Fruit fly (Drosophila melanogaster) whole organism, embryonic: ENCODE data around the gene 7B2.

ENCODE experiments used
- Dek ChIP-seq: fragments of 200-800 bp; sonication (Bioruptor generic); optimal IDR thresholded peaks from 3 replicates; lab custom pipeline; 2019; ENCODE audit warnings: missing biosample characterization, mild to moderate bottlenecking, missing genetic modification characterization, moderate library complexity
- maf-S ChIP-seq: fragments of 200-800 bp; sonication (Bioruptor generic); optimal IDR thresholded peaks from 2 replicates; lab custom pipeline; 2016; ENCODE audit warnings: missing biosample characterization, missing genetic modification characterization
- sug ChIP-seq: fragments of 200-800 bp; optimal IDR thresholded peaks from 2 replicates; lab custom pipeline; 2019; ENCODE audit warnings: missing biosample characterization, mild to moderate bottlenecking, missing genetic modification characterization, moderate library complexity

- TF ChIP-seq Dek (tag; lab: Kevin White, UChicago) = no peak
- TF ChIP-seq maf-S (GFP tag; lab: Kevin White, UChicago) = no peak
- no peak for TF ChIP-seq sug
Observed at dm6 chr3R:5376612-5377011, at the start of gene 7B2.
